Worm (Caenorhabditis elegans) whole organism, L4 larva: ENCODE data around the gene txt-10.

Experiments used
- F10B5.3 ChIP-seq: sonication (generic microtip); optimal IDR thresholded peaks from 2 replicates; lab custom pipeline; 2016; ENCODE audit warnings: mild to moderate bottlenecking, missing genetic modification characterization, missing compliant biosample characterization
- F44E2.7 ChIP-seq: fragments of 200-800 bp; sonication (Bioruptor generic); IDR thresholded peaks from 2 replicates; pipeline ENCODE4 v2.1.2; 2022; ENCODE audit warnings: missing genetic modification characterization, missing compliant biosample characterization
- T20F7.1 ChIP-seq: fragments of 200-800 bp; sonication (Bioruptor generic); optimal IDR thresholded peaks from 2 replicates; lab custom pipeline; 2018; ENCODE audit warnings: mild to moderate bottlenecking, missing genetic modification characterization, missing compliant biosample characterization
- Y48G9A.11 ChIP-seq: fragments of 200-800 bp; sonication (Bioruptor generic); IDR thresholded peaks from 2 replicates; pipeline ENCODE4 v1.3.6; 2022; ENCODE audit warnings: missing genetic modification reagents, missing genetic modification characterization, missing compliant biosample characterization
- Y5F2A.4 ChIP-seq: fragments of 200-800 bp; sonication (Bioruptor generic); optimal IDR thresholded peaks from 2 replicates; lab custom pipeline; 2018; ENCODE audit warnings: mild to moderate bottlenecking, missing genetic modification characterization, missing compliant biosample characterization
- ZK546.5 ChIP-seq, 2 experiments: sonication (generic microtip); optimal IDR thresholded peaks; 2 replicates each; lab custom pipeline; 2017; ENCODE audit warnings: missing biosample characterization in 2 of 2, missing genetic modification characterization in 2 of 2
- aly-2 ChIP-seq: sonication (generic microtip); optimal IDR thresholded peaks from 2 replicates; lab custom pipeline; 2018; ENCODE audit warnings: missing biosample characterization, missing genetic modification characterization
- ama-1 ChIP-seq: fragments of 150-350 bp; optimal IDR thresholded peaks from 2 replicates; lab custom pipeline; 2014; ENCODE audit warnings: inconsistent platforms, mixed read lengths
- arid-1 ChIP-seq: fragments of 200-800 bp; sonication (Bioruptor generic); conservative IDR thresholded peaks from 2 replicates; pipeline ENCODE4 v1.3.6; 2022; ENCODE audit warnings: missing genetic modification reagents, missing genetic modification characterization, missing compliant biosample characterization
- ceh-62 ChIP-seq: sonication (generic microtip); optimal IDR thresholded peaks from 2 replicates; lab custom pipeline; 2017; ENCODE audit warnings: missing biosample characterization, missing genetic modification characterization
- ces-1 ChIP-seq: fragments of 150-350 bp; sonication (generic microtip); optimal IDR thresholded peaks from 4 replicates; lab custom pipeline; 2014; ENCODE audit warnings: missing biosample characterization, missing genetic modification reagents, missing genetic modification characterization
- cey-2 ChIP-seq: sonication (generic microtip); optimal IDR thresholded peaks from 3 replicates; lab custom pipeline; 2017; ENCODE audit warnings: missing genetic modification characterization, mild to moderate bottlenecking, missing compliant biosample characterization, antibody characterized with exemption, borderline replicate concordance; ENCODE audit not compliant: insufficient read depth
- daf-16 ChIP-seq, 3 experiments: sonication (generic microtip); optimal IDR thresholded peaks; 2 replicates each; lab custom pipeline; 2016 to 2017; ENCODE audit warnings: missing genetic modification characterization in 3 of 3, missing genetic modification reagents in 3 of 3, mild to moderate bottlenecking in 2 of 3, missing compliant biosample characterization in 2 of 3, missing biosample characterization in 1 of 3, moderate library complexity in 1 of 3
- daf-8 ChIP-seq: fragments of 200-800 bp; sonication (Bioruptor generic); IDR thresholded peaks from 2 replicates; pipeline ENCODE4 v1.3.6; 2022; ENCODE audit warnings: missing genetic modification characterization, missing compliant biosample characterization
- dmd-9 ChIP-seq: fragments of 200-800 bp; sonication (Bioruptor generic); IDR thresholded peaks from 2 replicates; pipeline ENCODE4 v1.3.6; 2022; ENCODE audit warnings: missing genetic modification reagents, missing genetic modification characterization, missing compliant biosample characterization
- dpl-1 ChIP-seq: fragments of 150-350 bp; optimal IDR thresholded peaks from 2 replicates; lab custom pipeline; 2014; ENCODE audit warnings: missing biosample characterization, missing genetic modification reagents, missing genetic modification characterization
- egl-27 ChIP-seq: sonication (generic microtip); optimal IDR thresholded peaks from 3 replicates; lab custom pipeline; 2017; ENCODE audit warnings: missing biosample characterization, missing genetic modification reagents, missing genetic modification characterization
- egl-43 ChIP-seq: fragments of 200-800 bp; sonication (Bioruptor generic); IDR thresholded peaks from 2 replicates; pipeline ENCODE4 v1.3.6; 2022; ENCODE audit warnings: missing genetic modification reagents, missing genetic modification characterization, missing compliant biosample characterization
- fkh-10 ChIP-seq: fragments of 150-350 bp; optimal IDR thresholded peaks from 2 replicates; lab custom pipeline; 2014; ENCODE audit warnings: missing biosample characterization, missing genetic modification reagents, missing genetic modification characterization
- hlh-11 ChIP-seq: fragments of 200-800 bp; sonication (Bioruptor generic); optimal IDR thresholded peaks from 2 replicates; lab custom pipeline; 2018; ENCODE audit warnings: mild to moderate bottlenecking, missing genetic modification characterization, missing compliant biosample characterization
- lin-1 ChIP-seq: fragments of 200-800 bp; sonication (Bioruptor generic); IDR thresholded peaks from 2 replicates; pipeline ENCODE4 v1.3.6; 2022; ENCODE audit warnings: missing genetic modification reagents, missing genetic modification characterization, missing compliant biosample characterization
- lin-13 ChIP-seq: fragments of 150-350 bp; optimal IDR thresholded peaks from 2 replicates; lab custom pipeline; 2014; ENCODE audit warnings: missing biosample characterization, missing genetic modification reagents, missing genetic modification characterization
- lir-3 ChIP-seq: sonication (generic microtip); optimal IDR thresholded peaks from 2 replicates; lab custom pipeline; 2016; ENCODE audit warnings: mild to moderate bottlenecking, missing genetic modification characterization, missing compliant biosample characterization
- mdl-1 ChIP-seq, 2 experiments: fragments of 150-350 bp in 1 of 2; sonication (generic microtip) in 1 of 2; optimal IDR thresholded peaks; 2 replicates each; lab custom pipeline; 2014 to 2017; ENCODE audit warnings: missing biosample characterization in 2 of 2, missing genetic modification characterization in 2 of 2
- mdt-29 ChIP-seq: fragments of 200-800 bp; sonication (Bioruptor generic); IDR thresholded peaks from 2 replicates; pipeline ENCODE4 v1.3.6; 2022; ENCODE audit warnings: missing genetic modification reagents, missing genetic modification characterization, missing compliant biosample characterization
- mxl-2 ChIP-seq: fragments of 200-800 bp; sonication (Bioruptor generic); conservative IDR thresholded peaks from 2 replicates; pipeline ENCODE4 v1.3.6; 2022; ENCODE audit warnings: missing genetic modification reagents, missing genetic modification characterization, missing compliant biosample characterization
- nhr-25 ChIP-seq: sonication (generic microtip); optimal IDR thresholded peaks from 2 replicates; lab custom pipeline; 2017; ENCODE audit warnings: missing genetic modification characterization, mild to moderate bottlenecking, missing compliant biosample characterization, antibody characterized with exemption, moderate library complexity, borderline replicate concordance; ENCODE audit not compliant: insufficient read depth
- nhr-28 ChIP-seq: fragments of 150-350 bp; optimal IDR thresholded peaks from 2 replicates; lab custom pipeline; 2014; ENCODE audit warnings: missing biosample characterization, missing genetic modification characterization
- nhr-42 ChIP-seq: fragments of 200-800 bp; sonication (Bioruptor generic); IDR thresholded peaks from 2 replicates; pipeline ENCODE4 v1.3.6; 2022; ENCODE audit warnings: missing genetic modification characterization, missing compliant biosample characterization
- nhr-48 ChIP-seq: sonication (generic microtip); optimal IDR thresholded peaks from 2 replicates; lab custom pipeline; 2016; ENCODE audit warnings: mild to moderate bottlenecking, missing genetic modification characterization, missing compliant biosample characterization
- nhr-77 ChIP-seq: fragments of 150-350 bp; optimal IDR thresholded peaks from 2 replicates; lab custom pipeline; 2014; ENCODE audit warnings: missing biosample characterization, missing genetic modification characterization
- php-3 ChIP-seq: fragments of 200-800 bp; sonication (Bioruptor generic); IDR thresholded peaks from 2 replicates; pipeline ENCODE4 v1.3.6; 2022; ENCODE audit warnings: missing genetic modification reagents, missing genetic modification characterization, missing compliant biosample characterization
- rbr-2 ChIP-seq: sonication (generic microtip); optimal IDR thresholded peaks from 2 replicates; lab custom pipeline; 2016; ENCODE audit warnings: missing genotype, missing genetic modification characterization, missing compliant biosample characterization
- skn-1 ChIP-seq: fragments of 150-350 bp; optimal IDR thresholded peaks from 2 replicates; lab custom pipeline; 2014; ENCODE audit warnings: missing biosample characterization, missing genetic modification characterization
- snpc-1.2 ChIP-seq: fragments of 200-800 bp; sonication (Bioruptor generic); IDR thresholded peaks from 2 replicates; pipeline ENCODE4 v1.3.6; 2022; ENCODE audit warnings: missing genetic modification reagents, missing genetic modification characterization, missing compliant biosample characterization
- spr-3 ChIP-seq: fragments of 200-800 bp; sonication (Bioruptor generic); optimal IDR thresholded peaks from 2 replicates; lab custom pipeline; 2018; ENCODE audit warnings: mild to moderate bottlenecking, missing genetic modification characterization, missing compliant biosample characterization
- unc-130 ChIP-seq: sonication (generic microtip); optimal IDR thresholded peaks from 2 replicates; lab custom pipeline; 2016; ENCODE audit warnings: missing genetic modification reagents, missing genetic modification characterization, missing compliant biosample characterization
- zag-1 ChIP-seq: fragments of 150-350 bp; optimal IDR thresholded peaks from 2 replicates; lab custom pipeline; 2014; ENCODE audit warnings: missing biosample characterization, missing genetic modification characterization
- zip-2 ChIP-seq: fragments of 150-350 bp; optimal IDR thresholded peaks from 2 replicates; lab custom pipeline; 2014; ENCODE audit warnings: missing biosample characterization, missing genetic modification characterization
- ztf-11 ChIP-seq: fragments of 150-350 bp; optimal IDR thresholded peaks from 2 replicates; lab custom pipeline; 2014; ENCODE audit warnings: missing biosample characterization, missing genetic modification characterization

txt-10 gene

DNA sequence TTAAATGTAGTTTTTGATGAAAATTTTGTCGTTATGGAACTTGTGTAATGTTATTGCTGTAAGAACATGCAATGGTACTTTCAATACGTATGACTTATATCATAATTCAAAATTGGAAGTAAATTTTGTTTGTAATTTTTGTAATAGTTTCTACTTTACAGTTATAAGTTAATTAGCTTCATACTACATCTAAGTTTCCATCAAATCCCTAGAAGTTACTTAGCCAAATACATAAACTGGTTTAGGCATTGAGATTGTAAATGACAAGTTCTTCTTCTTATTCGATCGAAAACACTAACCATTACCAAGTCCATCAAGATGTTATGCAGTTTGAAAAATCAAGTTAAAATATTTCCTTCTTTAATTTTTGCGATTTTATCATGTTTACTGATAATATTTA is 17.1 kb upstream of the txt-10 start, which contains the start of gene F32G8.2:
F32G8.2 (plus strand) TSS at position 301 of the 400 bp plus-strand sequence.
- TF ChIP-seq mxl-2 (GFP tag; lab: Robert Waterston, UW) (no peak), mdl-1 (tag; optimal IDR thresholded peaks at IDR 0.05; lab: Kevin White, UChicago) (no peak), F10B5.3 (tag; lab: Kevin White, UChicago) (no peak), ceh-62 (no peak), hlh-11 (tag; lab: Kevin White, UChicago) (no peak), mdt-29 (GFP tag; lab: Robert Waterston, UW) (no peak), daf-8 (GFP tag; lab: Robert Waterston, UW) (no peak), nhr-28 (no peak), T20F7.1 (no peak), lin-1 (GFP tag; lab: Robert Waterston, UW) (no peak), aly-2 (no peak), spr-3 (no peak), ZK546.5 (tag; optimal IDR thresholded peaks at IDR 0.05; lab: Kevin White, UChicago) (no peak), lir-3 (tag; lab: Kevin White, UChicago) (no peak), egl-27 (tag; lab: Kevin White, UChicago) (no peak), zip-2 (no peak)

ce11 chrV:10548981-10549380 is 16.4 kb upstream of the txt-10 start, which contains the start of gene srd-34:
Gene srd-34, minus strand, starts transcription at chrV:10549081.
- no peak for TF ChIP-seq dmd-9 (GFP tag; lab: Robert Waterston, UW)
- no peak for TF ChIP-seq nhr-77
- TF ChIP-seq snpc-1.2 (GFP tag; lab: Robert Waterston, UW): no peak
- no peak for TF ChIP-seq ztf-11 (tag; lab: Kevin White, UChicago)
- TF ChIP-seq, all 104 proteins: peak for 0

DNA sequence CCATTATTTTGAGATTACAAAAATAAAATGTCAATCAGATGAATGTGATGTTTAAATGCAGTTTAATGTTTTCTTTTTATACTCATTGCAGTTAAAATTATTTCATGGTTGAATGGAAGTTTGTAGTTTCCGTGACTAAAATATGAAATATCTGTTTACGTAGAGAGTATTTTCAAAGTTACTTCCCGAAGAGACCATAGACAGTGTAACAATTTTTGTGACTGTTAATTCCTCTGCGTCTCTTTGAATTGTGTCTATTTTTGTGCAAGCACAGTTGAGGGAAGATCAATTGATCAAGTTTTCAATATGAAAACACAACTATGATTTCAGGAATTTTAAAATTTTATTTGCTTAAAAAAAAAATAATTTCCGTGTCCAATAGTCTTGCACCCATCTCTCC is 14.1 kb upstream of the txt-10 start, which contains the start of gene F25D1.5:
F25D1.5 (minus strand) TSS at position 35 of the 400 bp plus-strand sequence.
- TF ChIP-seq ama-1: no peak
- no peak for TF ChIP-seq ZK546.5 (tag; optimal IDR thresholded peaks at IDR 0.05; lab: Kevin White, UChicago)
- no peak for TF ChIP-seq zag-1 (tag; lab: Kevin White, UChicago)
- no peak for TF ChIP-seq nhr-42 (GFP tag; lab: Robert Waterston, UW)
- TF ChIP-seq nhr-48 (tag; lab: Kevin White, UChicago): no peak
- TF ChIP-seq hlh-11 (tag; lab: Kevin White, UChicago): no peak
- no peak for TF ChIP-seq F44E2.7 (GFP tag; lab: Robert Waterston, UW)
- TF ChIP-seq daf-8 (GFP tag; lab: Robert Waterston, UW): no peak
- no peak for TF ChIP-seq lin-13 (GFP tag; lab: Kevin White, UChicago)
- TF ChIP-seq ces-1: no peak
- no peak for TF ChIP-seq Y5F2A.4 (GFP tag; lab: Kevin White, UChicago)
- no peak for TF ChIP-seq egl-43 (GFP tag; lab: Robert Waterston, UW)
- no peak for TF ChIP-seq fkh-10
- no peak for TF ChIP-seq dpl-1 (GFP tag; lab: Kevin White, UChicago)
- peak; percentile 98 for TF ChIP-seq nhr-77
- no peak for TF ChIP-seq arid-1
- no peak for TF ChIP-seq php-3 (GFP tag; lab: Robert Waterston, UW)
- no peak for TF ChIP-seq cey-2 (tag; lab: Kevin White, UChicago)
- peak; percentile 98 for TF ChIP-seq nhr-28
- TF ChIP-seq skn-1 (tag; lab: Kevin White, UChicago): no peak
- no peak for TF ChIP-seq nhr-25 (tag; lab: Kevin White, UChicago)
- TF ChIP-seq daf-16 (GFP tag; optimal IDR thresholded peaks at IDR 0.05; lab: Kevin White, UChicago): no peak
- peak; percentile 90 for TF ChIP-seq daf-16 (tag; optimal IDR thresholded peaks at IDR 0.05; lab: Kevin White, UChicago)
- TF ChIP-seq rbr-2 (tag; lab: Kevin White, UChicago): no peak
- no peak for TF ChIP-seq Y48G9A.11 (GFP tag; lab: Robert Waterston, UW)
- TF ChIP-seq unc-130 (GFP tag; lab: Kevin White, UChicago): no peak
